Fruit fly (Drosophila melanogaster): ENCODE measurements around the gene RpS2.

RpS2 gene

DNA sequence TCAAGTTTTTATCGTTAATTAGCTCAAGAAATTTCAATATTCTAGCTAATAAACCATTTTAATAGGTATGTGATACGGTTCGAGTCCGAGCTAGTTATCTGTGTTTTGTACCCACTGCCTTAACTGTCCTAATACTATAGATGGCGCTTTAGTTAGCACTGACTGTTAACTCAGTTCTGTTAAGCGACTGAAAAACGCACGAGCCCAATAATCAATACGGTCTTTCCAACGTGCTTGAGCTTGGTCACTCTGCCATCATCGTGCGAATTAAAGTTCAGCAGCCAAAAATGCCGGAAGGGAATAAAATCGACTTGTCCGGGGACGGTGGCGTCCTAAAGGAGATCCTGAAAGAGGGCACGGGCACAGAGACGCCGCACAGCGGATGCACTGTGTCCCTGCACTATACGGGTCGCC lies 9.5 kb downstream of the RpS2 start, which contains the start of gene Fkbp59:
Gene Fkbp59 (plus strand): TSS at position 150 of the 414 bp plus-strand sequence.
- TF ChIP-seq Myc (optimal IDR thresholded peaks at IDR 0.05) (peak; percentile 83), fru (GFP tag; optimal IDR thresholded peaks at IDR 0.05) (no peak), Abd-B (GFP tag; optimal IDR thresholded peaks at IDR 0.05) (no peak), Vsx2 (GFP tag; optimal IDR thresholded peaks at IDR 0.05; ENCODE audit: partially characterized antibody) (peak; percentile 99)

DNA sequence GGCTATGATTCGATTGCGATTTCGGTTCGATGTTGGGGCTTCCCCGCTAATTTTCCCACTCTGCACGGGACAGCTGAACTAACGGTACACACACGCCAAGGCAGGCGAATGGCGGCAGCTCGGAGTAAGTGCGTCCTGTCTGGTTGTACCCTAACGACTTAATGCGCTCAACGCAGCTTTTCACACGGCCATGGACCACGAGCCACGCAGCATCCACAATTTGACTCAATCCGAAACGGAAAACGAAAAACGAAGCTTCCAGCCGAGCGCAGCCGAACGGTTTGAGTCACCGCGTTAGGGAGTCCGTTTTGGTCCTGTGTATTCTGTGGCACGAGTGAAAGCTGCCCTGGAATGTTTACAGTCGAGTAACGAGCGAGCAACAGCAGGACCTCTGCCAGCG lies 11.3 kb downstream of the RpS2 start, which contains the start of gene nAChRalpha6:
Gene nAChRalpha6 (minus strand): TSS at position 165 of the 400 bp plus-strand sequence.
- TF ChIP-seq GATAd (GFP tag; optimal IDR thresholded peaks at IDR 0.05) = no peak

DNA sequence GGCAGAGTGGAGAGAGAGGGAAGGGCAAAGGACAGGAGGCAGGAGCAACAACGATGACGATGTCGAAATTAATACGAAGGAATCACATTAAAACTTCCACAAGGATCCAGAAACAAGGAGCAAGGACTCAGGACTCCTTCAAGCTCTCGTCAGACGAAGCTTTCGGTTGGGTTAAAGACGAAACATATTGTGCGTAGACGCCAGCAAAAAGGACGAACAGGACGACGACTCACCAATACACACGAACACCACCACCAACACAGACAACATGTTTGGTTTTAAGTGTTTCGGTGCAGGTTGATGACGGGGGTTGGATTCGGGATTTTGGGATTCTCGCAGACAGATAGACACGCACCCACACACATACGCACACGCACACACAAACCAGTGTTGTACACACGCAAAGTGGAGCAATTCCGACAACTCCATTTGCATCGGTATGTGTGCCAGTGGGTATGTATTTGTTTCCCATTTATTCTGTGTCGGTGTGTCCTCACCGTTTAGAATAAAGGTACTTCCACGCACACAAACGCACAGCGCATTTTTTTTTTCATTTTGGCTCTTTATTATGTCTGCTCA lies 14.9 kb downstream of the RpS2 start:
- TF ChIP-seq Vsx2 (GFP tag; optimal IDR thresholded peaks at IDR 0.05; ENCODE audit: partially characterized antibody) (no peak), usp (GFP tag; optimal IDR thresholded peaks at IDR 0.05) (no peak), h (GFP tag; optimal IDR thresholded peaks at IDR 0.05) (no peak), fru (GFP tag; optimal IDR thresholded peaks at IDR 0.05) (no peak), jim (GFP tag; optimal IDR thresholded peaks at IDR 0.05) (no peak), Hnf4 (GFP tag; optimal IDR thresholded peaks at IDR 0.05) (no peak), HLH106 (tag; optimal IDR thresholded peaks at IDR 0.05) (no peak), GATAd (GFP tag; optimal IDR thresholded peaks at IDR 0.05) (no peak), Dfd (GFP tag; optimal IDR thresholded peaks at IDR 0.05) (no peak), brk (GFP tag; optimal IDR thresholded peaks at IDR 0.05) (no peak)

DNA sequence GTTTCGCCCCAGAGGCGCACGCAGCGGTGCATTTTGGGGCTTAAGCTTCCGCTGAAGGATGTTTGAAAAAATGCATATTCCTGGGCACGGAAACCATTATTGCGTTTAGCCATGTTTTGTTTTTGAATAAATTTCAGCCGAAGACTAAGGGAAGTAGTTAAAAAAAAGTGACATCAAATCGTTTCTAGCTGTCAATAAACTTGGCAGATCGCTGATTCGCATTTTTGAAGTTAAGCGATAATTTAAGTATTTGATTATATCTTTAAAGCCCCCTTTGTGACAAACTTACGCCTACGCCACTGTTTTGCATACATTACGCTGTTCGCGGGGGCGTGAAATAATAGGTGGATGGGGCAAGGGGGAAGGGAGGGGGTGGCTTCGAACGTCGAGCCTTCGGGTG lies 33.0 kb downstream of the RpS2 start:
- TF ChIP-seq dsf (GFP tag; optimal IDR thresholded peaks at IDR 0.05; ENCODE audit: borderline replicate concordance) (no peak), CG32264 (GFP tag; optimal IDR thresholded peaks at IDR 0.05) (no peak), fru (GFP tag; optimal IDR thresholded peaks at IDR 0.05) (peak; percentile 18), HLH106 (tag; optimal IDR thresholded peaks at IDR 0.05) (peak; percentile 17), Sp1 (GFP tag; optimal IDR thresholded peaks at IDR 0.05) (peak; percentile 23), ey (GFP tag; optimal IDR thresholded peaks at IDR 0.05) (peak; percentile 12), lola (GFP tag; optimal IDR thresholded peaks at IDR 0.05) (no peak), N (GFP tag; optimal IDR thresholded peaks at IDR 0.05) (no peak), Vsx2 (GFP tag; optimal IDR thresholded peaks at IDR 0.05; ENCODE audit: partially characterized antibody) (no peak), Hnf4 (GFP tag; optimal IDR thresholded peaks at IDR 0.05) (no peak), pan (optimal IDR thresholded peaks at IDR 0.05) (no peak), dl (GFP tag; optimal IDR thresholded peaks at IDR 0.05; ENCODE audit: insufficient read depth in 1 of 2, partially characterized antibody in 2 of 2) (no peak), Jra (GFP tag; optimal IDR thresholded peaks at IDR 0.05) (no peak), GATAd (GFP tag; optimal IDR thresholded peaks at IDR 0.05) (no peak), foxo (GFP tag; optimal IDR thresholded peaks at IDR 0.05) (peak in 1 of 2 experiments; percentile 35), br (GFP tag; optimal IDR thresholded peaks at IDR 0.05) (no peak), brk (GFP tag; optimal IDR thresholded peaks at IDR 0.05) (no peak), jim (GFP tag; optimal IDR thresholded peaks at IDR 0.05) (no peak), woc (GFP tag; optimal IDR thresholded peaks at IDR 0.05) (no peak), Dif (GFP tag; optimal IDR thresholded peaks at IDR 0.05; ENCODE audit: partially characterized antibody) (no peak), dmrt93B (GFP tag; optimal IDR thresholded peaks at IDR 0.05) (no peak), usp (GFP tag; optimal IDR thresholded peaks at IDR 0.05) (no peak), h (GFP tag; optimal IDR thresholded peaks at IDR 0.05) (no peak), rgr (GFP tag; optimal IDR thresholded peaks at IDR 0.05) (no peak), Hr83 (GFP tag; optimal IDR thresholded peaks at IDR 0.05; ENCODE audit: poor library complexity, severe bottlenecking) (no peak)

DNA sequence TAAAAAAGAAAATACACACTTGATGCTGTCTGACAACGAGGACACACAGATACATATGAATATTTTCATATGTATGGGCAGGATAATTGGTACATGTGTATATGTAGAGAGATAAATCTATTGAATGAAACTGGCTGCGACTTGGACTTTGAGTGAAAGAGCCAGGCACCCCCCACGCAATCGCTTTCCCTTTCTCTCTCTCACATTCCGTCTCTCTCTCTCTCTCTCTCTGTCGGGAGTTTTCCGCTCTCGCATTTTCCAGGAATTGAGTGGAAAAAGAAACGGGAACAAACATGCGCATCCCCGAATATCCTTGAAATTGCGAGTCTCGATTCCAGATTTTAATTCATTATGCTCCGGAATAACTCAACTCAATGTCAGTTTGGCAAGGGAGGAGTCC lies 33.9 kb downstream of the RpS2 start:
- TF ChIP-seq CG9705 (GFP tag; optimal IDR thresholded peaks at IDR 0.05) (no peak), Hr83 (GFP tag; optimal IDR thresholded peaks at IDR 0.05; ENCODE audit: poor library complexity, severe bottlenecking) (no peak)

DNA sequence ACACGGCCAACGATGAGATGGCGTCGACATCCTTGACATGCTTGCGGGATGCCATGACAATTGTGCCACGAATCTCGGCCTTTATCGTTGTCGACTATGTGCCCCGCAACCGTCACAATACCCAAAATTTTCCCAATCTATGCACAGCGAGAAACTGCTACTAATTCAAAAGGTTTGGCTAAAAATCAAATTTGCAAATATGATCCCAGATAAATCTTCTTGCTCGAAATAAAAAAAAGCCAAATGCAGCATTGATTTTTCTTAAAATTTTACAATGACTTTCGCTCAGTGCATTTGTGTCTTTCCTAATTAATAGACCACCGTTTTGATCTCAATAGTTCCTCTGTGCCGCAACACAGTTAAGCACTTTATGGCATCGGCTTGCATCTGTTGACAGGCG lies 34.4 kb downstream of the RpS2 start:
- TF ChIP-seq foxo (GFP tag; optimal IDR thresholded peaks at IDR 0.05) (no peak), Jra (GFP tag; optimal IDR thresholded peaks at IDR 0.05) (no peak)
